Worm (Caenorhabditis elegans) whole organism, young adult: ENCODE measurements around the gene C34C12.1.

ENCODE experiments used
- D2030.7 ChIP-seq: fragments of 200-800 bp; sonication (Bioruptor generic); IDR thresholded peaks from 2 replicates; pipeline ENCODE4 v1.3.6; 2022; ENCODE audit warnings: missing genetic modification reagents, missing genetic modification characterization, missing compliant biosample characterization
- F33H1.4 ChIP-seq: fragments of 200-800 bp; sonication (Bioruptor generic); IDR thresholded peaks from 2 replicates; pipeline ENCODE4 v1.3.6; 2022; ENCODE audit warnings: missing genetic modification reagents, missing genetic modification characterization, missing compliant biosample characterization
- F39B2.1 ChIP-seq: fragments of 200-800 bp; sonication (Bioruptor generic); IDR thresholded peaks from 2 replicates; pipeline ENCODE4 v1.3.6; 2022; ENCODE audit warnings: missing genetic modification reagents, missing genetic modification characterization, missing compliant biosample characterization
- F52B5.7 ChIP-seq: sonication (generic microtip); optimal IDR thresholded peaks from 2 replicates; lab custom pipeline; 2016; ENCODE audit warnings: mild to moderate bottlenecking, missing genetic modification characterization, missing compliant biosample characterization
- Y95B8A.8 ChIP-seq: fragments of 200-800 bp; sonication (Bioruptor generic); IDR thresholded peaks from 2 replicates; pipeline ENCODE4 v1.3.6; 2022; ENCODE audit warnings: missing genetic modification reagents, missing genetic modification characterization, missing compliant biosample characterization
- cebp-2 ChIP-seq: fragments of 200-800 bp; sonication (Bioruptor generic); IDR thresholded peaks from 2 replicates; pipeline ENCODE4 v1.3.6; 2022; ENCODE audit warnings: missing genetic modification characterization, missing compliant biosample characterization
- lin-35 ChIP-seq, 3 experiments: fragments of 150-350 bp in 2 of 3; sonication (generic microtip) in 1 of 3; optimal IDR thresholded peaks; 2 replicates each; lab custom pipeline; 2014 to 2018; ENCODE audit warnings: missing biosample characterization in 3 of 3, missing genetic modification characterization in 3 of 3, missing genetic modification reagents in 3 of 3

ce11 chrIII:3461403-3461802 is 7.3 kb downstream of the C34C12.1 start, which contains the start of gene pph-6:
- TF ChIP-seq cebp-2 (GFP tag; lab: Robert Waterston, UW) (no peak), Y95B8A.8 (GFP tag; lab: Robert Waterston, UW) (no peak), D2030.7 (no peak), lin-35 (GFP tag; optimal IDR thresholded peaks at IDR 0.05; lab: Kevin White, UChicago) (no peak), F39B2.1 (GFP tag; lab: Robert Waterston, UW) (no peak), F52B5.7 (tag; lab: Kevin White, UChicago) (no peak), F33H1.4 (no peak)
